Fruit fly (Drosophila melanogaster): ENCODE results near the gene Cht7.

Cht7 gene

dm6 chr3L:3046325-3047156 is 60.2 kb downstream of the Cht7 start, which contains the start of the genes scramb2 and Sk2 (continued):
- TF ChIP-seq CG9817 (tag; optimal IDR thresholded peaks at IDR 0.05) (peak; percentile 94), danr (GFP tag; IDR thresholded peaks at IDR 0.05) (peak; percentile 91), dysf (GFP tag; IDR thresholded peaks at IDR 0.05) (peak; percentile 96), Eip74EF (GFP tag; optimal IDR thresholded peaks at IDR 0.05) (peak in 1 of 2 experiments; percentile 98), CG9437 (GFP tag; optimal IDR thresholded peaks at IDR 0.05) (peak; percentile 89), pros (GFP tag; optimal IDR thresholded peaks at IDR 0.05) (peak; percentile 71), CG15696 (tag; optimal IDR thresholded peaks at IDR 0.05) (peak; percentile 86), lilli (GFP tag; optimal IDR thresholded peaks at IDR 0.05) (peak; percentile 93), CoRest (tag; optimal IDR thresholded peaks at IDR 0.05) (peak; percentile 94), Atf-2 (GFP tag; optimal IDR thresholded peaks at IDR 0.05) (peak; percentile 74), Trl (optimal IDR thresholded peaks at IDR 0.05) (no peak), Trl (GFP tag; optimal IDR thresholded peaks at IDR 0.05) (peak; percentile 73), zfh2 (GFP tag; optimal IDR thresholded peaks at IDR 0.05) (peak; percentile 79), Ravus (GFP tag; IDR thresholded peaks at IDR 0.05) (peak; percentile 86), CG3995 (GFP tag; optimal IDR thresholded peaks at IDR 0.05) (peak; percentile 70), YL-1 (GFP tag; optimal IDR thresholded peaks at IDR 0.05) (peak; percentile 88), chm (GFP tag; IDR thresholded peaks at IDR 0.05) (peak; percentile 96), CG9797 (GFP tag; optimal IDR thresholded peaks at IDR 0.05) (peak; percentile 95), CG17385 (GFP tag; optimal IDR thresholded peaks at IDR 0.05) (peak; percentile 93), ara (GFP tag; IDR thresholded peaks at IDR 0.05) (peak; percentile 94), pan (optimal IDR thresholded peaks at IDR 0.05) (no peak), pan (GFP tag; optimal IDR thresholded peaks at IDR 0.05 in 1 of 2, IDR thresholded peaks at IDR 0.05 in 1 of 2) (peak in 1 of 2 experiments; percentile 96), luna (GFP tag; optimal IDR thresholded peaks at IDR 0.05) (peak; percentile 3), fd96Cb (tag; optimal IDR thresholded peaks at IDR 0.05) (peak; percentile 94), NK7.1 (GFP tag; optimal IDR thresholded peaks at IDR 0.05) (peak; percentile 32), vvl (GFP tag; IDR thresholded peaks at IDR 0.05) (peak; percentile 98), Dip2 (GFP tag; IDR thresholded peaks at IDR 0.05) (peak; percentile 55; the same call in 1 of the 2 replicates), CG14860 (GFP tag; IDR thresholded peaks at IDR 0.05; ENCODE audit: partially characterized antibody) (no peak), crol (GFP tag; IDR thresholded peaks at IDR 0.05) (peak; percentile 37; the same call in 1 of the 2 replicates), Dll (GFP tag; IDR thresholded peaks at IDR 0.05; ENCODE audit: partially characterized antibody) (peak; percentile 47; the same call in 1 of the 4 replicates), Atf3 (GFP tag; optimal IDR thresholded peaks at IDR 0.05) (peak; percentile 82), D19B (GFP tag; optimal IDR thresholded peaks at IDR 0.05) (peak; percentile 83), CG12391 (tag; optimal IDR thresholded peaks at IDR 0.05) (peak; percentile 93), Lhr (GFP tag; optimal IDR thresholded peaks at IDR 0.05) (peak; percentile 80), NFAT (GFP tag; IDR thresholded peaks at IDR 0.05) (peak; percentile 94), zen (tag; optimal IDR thresholded peaks at IDR 0.05) (peak; percentile 86), Six4 (GFP tag; optimal IDR thresholded peaks at IDR 0.05) (peak; percentile 89), Hmx (GFP tag; optimal IDR thresholded peaks at IDR 0.05) (peak; percentile 76), CG15011 (GFP tag; optimal IDR thresholded peaks at IDR 0.05) (peak; percentile 92), CG34376 (GFP tag; optimal IDR thresholded peaks at IDR 0.05) (peak; percentile 93), CG7928 (GFP tag; optimal IDR thresholded peaks at IDR 0.05) (peak; percentile 73), phol (tag; optimal IDR thresholded peaks at IDR 0.05) (peak; percentile 93), CG10654 (GFP tag; optimal IDR thresholded peaks at IDR 0.05) (peak; percentile 89), gsb (GFP tag; IDR thresholded peaks at IDR 0.05) (peak; percentile 94), CG12071 (GFP tag; optimal IDR thresholded peaks at IDR 0.05) (peak; percentile 95), Adf1 (GFP tag; IDR thresholded peaks at IDR 0.05) (peak; percentile 66), ftz-f1 (GFP tag; optimal IDR thresholded peaks at IDR 0.05) (peak; percentile 55), cad (GFP tag; optimal IDR thresholded peaks at IDR 0.05) (no peak), MESR4 (GFP tag; optimal IDR thresholded peaks at IDR 0.05) (peak; percentile 67)

All from whole organism, embryonic.